Fruit fly (Drosophila melanogaster): ENCODE measurements around the gene CG1571.

CG1571 gene

dm6 chrX:8113386-8114279 lies 38.0 kb downstream of the CG1571 start (continued):
- no peak for TF ChIP-seq CG15601 (tag; optimal IDR thresholded peaks at IDR 0.05)
- 0 out of 3 replicates have a peak, but pooled peaks have one; percentile 25 for TF ChIP-seq ken (GFP tag; IDR thresholded peaks at IDR 0.05)
- TF ChIP-seq Meics (GFP tag; optimal IDR thresholded peaks at IDR 0.05), result peak; percentile 80
- TF ChIP-seq CG4424 (GFP tag; optimal IDR thresholded peaks at IDR 0.05), result peak; percentile 4
- no peak for TF ChIP-seq pnt (GFP tag; optimal IDR thresholded peaks at IDR 0.05)
- TF ChIP-seq Hand (GFP tag; optimal IDR thresholded peaks at IDR 0.05), result peak; percentile 20
- TF ChIP-seq CG42726 (GFP tag; IDR thresholded peaks at IDR 0.05; ENCODE audit: partially characterized antibody), result no peak
- TF ChIP-seq tap (tag; optimal IDR thresholded peaks at IDR 0.05), result peak; percentile 30
- peak; percentile 22 for TF ChIP-seq gro (GFP tag; optimal IDR thresholded peaks at IDR 0.05)
- no peak for TF ChIP-seq Awh (GFP tag; IDR thresholded peaks at IDR 0.05)
- TF ChIP-seq CG11093 (GFP tag; IDR thresholded peaks at IDR 0.05), result 0 out of 3 replicates have a peak, but pooled peaks have one; percentile 42
- no peak; the same call in 1 of the 2 replicates for TF ChIP-seq Drgx (GFP tag; IDR thresholded peaks at IDR 0.05)
- TF ChIP-seq Rfx (GFP tag; IDR thresholded peaks at IDR 0.05), result peak; percentile 87
- peak; percentile 29 for TF ChIP-seq Side (GFP tag; optimal IDR thresholded peaks at IDR 0.05)
- TF ChIP-seq gt (GFP tag; IDR thresholded peaks at IDR 0.05), result no peak
- peak; percentile 42 for TF ChIP-seq esg (GFP tag; conservative IDR thresholded peaks at IDR 0.05)
- peak; percentile 78 for TF ChIP-seq zfh2 (GFP tag; optimal IDR thresholded peaks at IDR 0.05)
- TF ChIP-seq Hmx (GFP tag; optimal IDR thresholded peaks at IDR 0.05), result peak; percentile 37
- TF ChIP-seq Dip2 (GFP tag; IDR thresholded peaks at IDR 0.05), result no peak
- TF ChIP-seq emc (GFP tag; optimal IDR thresholded peaks at IDR 0.05), result peak; percentile 36
- no peak for TF ChIP-seq HmgD (GFP tag; optimal IDR thresholded peaks at IDR 0.05)
- peak; percentile 43 for TF ChIP-seq CG4730 (GFP tag; IDR thresholded peaks at IDR 0.05)
- peak; percentile 72 for TF ChIP-seq Taf1 (GFP tag; IDR thresholded peaks at IDR 0.05)
- TF ChIP-seq lmd (GFP tag; IDR thresholded peaks at IDR 0.05), result peak; percentile 67; the same call in 1 of the 2 replicates
- TF ChIP-seq MBD-R2 (GFP tag; IDR thresholded peaks at IDR 0.05), result peak; percentile 56; the same call in 1 of the 2 replicates
- peak; percentile 69 for TF ChIP-seq CG10147 (GFP tag; optimal IDR thresholded peaks at IDR 0.05)
- TF ChIP-seq CG6854 (GFP tag; optimal IDR thresholded peaks at IDR 0.05), result peak; percentile 49
- TF ChIP-seq rib (GFP tag; IDR thresholded peaks at IDR 0.05), result 0 out of 2 replicates have a peak, but pooled peaks have one; percentile 52
- peak; percentile 47 for TF ChIP-seq Xbp1 (GFP tag; optimal IDR thresholded peaks at IDR 0.05)
- TF ChIP-seq NK7.1 (GFP tag; optimal IDR thresholded peaks at IDR 0.05), result peak; percentile 18
- TF ChIP-seq her (GFP tag; optimal IDR thresholded peaks at IDR 0.05), result peak; percentile 63
- no peak for TF ChIP-seq CG7963 (GFP tag; IDR thresholded peaks at IDR 0.05; ENCODE audit: partially characterized antibody)
- no peak for TF ChIP-seq CG7928 (GFP tag; optimal IDR thresholded peaks at IDR 0.05)
- TF ChIP-seq CG13296 (GFP tag; optimal IDR thresholded peaks at IDR 0.05), result peak; percentile 64
- TF ChIP-seq lilli (GFP tag; optimal IDR thresholded peaks at IDR 0.05), result peak; percentile 73
- TF ChIP-seq pho (GFP tag; optimal IDR thresholded peaks at IDR 0.05), result peak; percentile 62
- TF ChIP-seq PHDP (tag; optimal IDR thresholded peaks at IDR 0.05), result peak; percentile 63
- peak; percentile 33; the same call in 1 of the 2 replicates for TF ChIP-seq stc (GFP tag; IDR thresholded peaks at IDR 0.05)
- TF ChIP-seq chn (GFP tag; optimal IDR thresholded peaks at IDR 0.05), result peak; percentile 15
- TF ChIP-seq CG30403 (GFP tag; optimal IDR thresholded peaks at IDR 0.05), result peak; percentile 52
- peak; percentile 67 for TF ChIP-seq Ptx1 (GFP tag; IDR thresholded peaks at IDR 0.05)
- 0 out of 3 replicates have a peak, but pooled peaks have one; percentile 29 for TF ChIP-seq Mrtf (GFP tag; IDR thresholded peaks at IDR 0.05)
- peak; percentile 72 for TF ChIP-seq CG10366 (GFP tag; IDR thresholded peaks at IDR 0.05)
- no peak for TF ChIP-seq CG8359 (GFP tag; optimal IDR thresholded peaks at IDR 0.05; ENCODE audit: borderline replicate concordance)
- TF ChIP-seq CG17361 (GFP tag; IDR thresholded peaks at IDR 0.05), result 0 out of 3 replicates have a peak, but pooled peaks have one; percentile 16
- TF ChIP-seq CG30431 (GFP tag; optimal IDR thresholded peaks at IDR 0.05), result no peak
- no peak for TF ChIP-seq chinmo (GFP tag; IDR thresholded peaks at IDR 0.05; ENCODE audit: partially characterized antibody)
- TF ChIP-seq tx (GFP tag; optimal IDR thresholded peaks at IDR 0.05), result peak; percentile 43
- no peak for TF ChIP-seq CG8290 (GFP tag; optimal IDR thresholded peaks at IDR 0.05)
- peak in 1 of 2 experiments; percentile 94 for TF ChIP-seq CG8290 (tag; optimal IDR thresholded peaks at IDR 0.05)
